Comparison of ENCODE assay signal across 2 worm cellular contexts in genomic region chrV:6768452-6768929, ce11.
TF ChIP-seq lines count a peak whose summit lies in the region.

Gene T25F10.1 (plus strand): TSS chrV:6768502.
Gene clik-1 (minus strand): TSS chrV:6768732.

TF ChIP-seq in whole organism, L1 larva, 84 proteins besides CTCF, POLR2A, EP300 and RAD21 (continued from another document):
- TF ChIP-seq unc-62 (GFP tag; optimal IDR thresholded peaks at IDR 0.05; lab: Kevin White, UChicago) (no peak), nhr-20 (tag; optimal IDR thresholded peaks at IDR 0.05; lab: Kevin White, UChicago) (peak; percentile 17), rnt-1 (tag; optimal IDR thresholded peaks at IDR 0.05; lab: Kevin White, UChicago) (peak; percentile 76), sup-37 (GFP tag; optimal IDR thresholded peaks at IDR 0.05; lab: Kevin White, UChicago) (peak; percentile 46), lsy-2 (tag; optimal IDR thresholded peaks at IDR 0.05; lab: Kevin White, UChicago) (peak in 1 of 2 experiments; percentile 28), fkh-4 (tag; optimal IDR thresholded peaks at IDR 0.05; lab: Kevin White, UChicago; ENCODE audit: borderline replicate concordance) (peak; percentile 22), nhr-85 (tag; lab: Kevin White, UChicago) (peak; percentile 35), tlp-1 (tag; optimal IDR thresholded peaks at IDR 0.05; lab: Kevin White, UChicago) (no peak), unc-130 (tag; optimal IDR thresholded peaks at IDR 0.05; lab: Kevin White, UChicago) (peak; percentile 54), fos-1 (tag; optimal IDR thresholded peaks at IDR 0.05; lab: Kevin White, UChicago) (no peak), dpl-1 (GFP tag; optimal IDR thresholded peaks at IDR 0.05; lab: Kevin White, UChicago) (no peak), egl-13 (tag; optimal IDR thresholded peaks at IDR 0.05; lab: Kevin White, UChicago) (no peak), efl-1 (optimal IDR thresholded peaks at IDR 0.05; lab: Kevin White, UChicago) (no peak), efl-1 (GFP tag; optimal IDR thresholded peaks at IDR 0.05 in 1 of 2; lab: Kevin White, UChicago) (peak in 1 of 2 experiments; percentile 11)
TF ChIP-seq in whole organism, L1 larva: peak in this region for 15.

TF ChIP-seq in whole organism, late embryonic, 69 proteins besides CTCF, POLR2A, EP300 and RAD21 (continued from another document):
- TF ChIP-seq ceh-6 (GFP tag; optimal IDR thresholded peaks at IDR 0.05; lab: Kevin White, UChicago) (no peak), fax-1 (tag; optimal IDR thresholded peaks at IDR 0.05; lab: Kevin White, UChicago) (no peak)
